Worm (Caenorhabditis elegans): Measurements from ENCODE around the gene memi-3.
"Not testable (repeated sequence)": the region's sequence is repeated elsewhere in the genome, so short reads cannot be mapped to it uniquely, and the experiment has no call there.

The memi-3 gene

DNA sequence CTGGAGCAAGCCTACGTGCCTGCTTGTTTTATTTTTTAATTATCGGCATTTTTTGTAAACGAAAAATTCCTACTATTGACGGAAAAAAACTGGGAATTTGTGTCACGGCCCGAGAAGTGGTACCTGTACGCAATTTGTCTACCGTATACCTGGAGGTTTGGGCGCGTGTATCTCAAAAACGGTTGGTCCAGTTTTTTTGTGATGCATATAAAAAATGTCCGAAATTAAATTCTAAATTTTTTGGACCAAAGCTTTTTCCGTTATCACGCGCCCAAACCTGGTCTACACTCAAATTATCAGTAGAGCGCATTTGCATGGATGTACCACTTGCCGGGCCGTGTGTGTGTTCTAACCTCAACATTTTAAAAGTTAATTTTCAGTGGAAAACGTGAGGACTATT lies 13.6 kb upstream of the memi-3 start, which contains the start of gene F22B3.5:
F22B3.5 (minus strand) TSS at position 101 of the 400 bp plus-strand sequence.
- TF ChIP-seq ref-1 (GFP tag; conservative IDR thresholded peaks at IDR 0.05); ztf-29 (GFP tag; IDR thresholded peaks at IDR 0.05); T22C8.4 (GFP tag; IDR thresholded peaks at IDR 0.05): not testable (repeated sequence)

DNA sequence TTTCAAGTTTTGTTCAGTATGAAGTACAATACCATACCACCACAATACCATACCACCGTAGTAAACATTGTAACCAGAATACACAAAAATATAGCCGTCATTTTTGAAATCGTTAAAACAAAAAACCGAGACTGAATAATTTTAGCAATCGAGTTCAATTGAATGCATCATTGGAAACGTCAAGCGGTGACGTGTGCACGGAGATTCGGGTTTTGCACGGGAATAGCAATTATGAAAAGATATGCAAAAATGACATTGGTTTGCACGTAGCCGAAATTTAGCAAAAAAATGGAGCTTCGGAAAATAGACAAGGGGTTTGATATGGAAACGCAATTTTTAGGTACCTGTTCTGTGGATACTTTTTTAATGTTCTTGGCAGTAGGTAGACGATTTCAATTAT lies 11.8 kb upstream of the memi-3 start, which contains the start of gene F22B3.10:
F22B3.10 (minus strand) TSS at position 101 of the 400 bp plus-strand sequence.
- no peak for TF ChIP-seq cog-1 (tag; optimal IDR thresholded peaks at IDR 0.05)
- no peak for TF ChIP-seq ref-1 (GFP tag; conservative IDR thresholded peaks at IDR 0.05)
- no peak for TF ChIP-seq ztf-23 (GFP tag; IDR thresholded peaks at IDR 0.05)
- TF ChIP-seq flt-1 (GFP tag; IDR thresholded peaks at IDR 0.05): no peak
- TF ChIP-seq tab-1 (GFP tag; IDR thresholded peaks at IDR 0.05): no peak
- TF ChIP-seq T22C8.4 (GFP tag; IDR thresholded peaks at IDR 0.05): no peak
- no peak for TF ChIP-seq ztf-29 (GFP tag; IDR thresholded peaks at IDR 0.05)
- TF ChIP-seq klf-2 (GFP tag; conservative IDR thresholded peaks at IDR 0.05): no peak
- TF ChIP-seq med-1 (GFP tag; optimal IDR thresholded peaks at IDR 0.05; ENCODE audit: insufficient read depth): no peak

DNA sequence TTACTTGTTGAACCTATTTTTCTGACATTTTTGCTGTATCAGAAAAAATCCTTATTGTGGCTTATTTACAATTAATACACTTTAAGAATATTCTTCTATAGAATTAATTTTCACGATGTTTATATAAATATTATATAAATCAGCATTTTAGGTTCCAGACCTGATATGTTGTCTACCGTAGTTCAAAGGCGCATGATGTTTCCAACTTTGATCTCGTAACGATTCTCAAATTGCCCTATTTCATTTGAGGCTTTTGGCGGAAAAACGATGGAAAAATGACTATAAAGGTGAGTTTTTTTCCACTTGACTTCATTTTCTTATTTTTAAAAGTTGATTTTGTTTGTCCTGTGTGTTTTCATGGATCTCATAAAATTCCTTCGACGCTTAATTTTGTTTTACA lies 6.9 kb upstream of the memi-3 start, which contains the start of gene gfat-2:
gfat-2 (plus strand) TSS at position 145 of the 400 bp plus-strand sequence.
- TF ChIP-seq ztf-23 (GFP tag; IDR thresholded peaks at IDR 0.05) (no peak), klf-2 (GFP tag; conservative IDR thresholded peaks at IDR 0.05) (no peak), ztf-29 (GFP tag; IDR thresholded peaks at IDR 0.05) (no peak), cog-1 (tag; optimal IDR thresholded peaks at IDR 0.05) (no peak)

- peak; percentile 57; the same call in 1 of the 2 replicates for TF ChIP-seq ztf-23 (GFP tag; IDR thresholded peaks at IDR 0.05)
Measured at ce11 chrIV:11406744-11407690, 3.9 kb upstream of the memi-3 start, which contains the start of the genes his-63 and his-64. Gene his-63 (minus strand): TSS chrIV:11406861. Gene his-64 (plus strand): TSS chrIV:11407116.

- TF ChIP-seq T22C8.4 (GFP tag; IDR thresholded peaks at IDR 0.05) (no peak), med-1 (GFP tag; optimal IDR thresholded peaks at IDR 0.05; ENCODE audit: insufficient read depth) (no peak), flt-1 (GFP tag; IDR thresholded peaks at IDR 0.05) (no peak), ztf-29 (GFP tag; IDR thresholded peaks at IDR 0.05) (no peak), tab-1 (GFP tag; IDR thresholded peaks at IDR 0.05) (no peak), ztf-23 (GFP tag; IDR thresholded peaks at IDR 0.05) (no peak), ref-1 (GFP tag; conservative IDR thresholded peaks at IDR 0.05) (no peak), cog-1 (tag; optimal IDR thresholded peaks at IDR 0.05) (no peak), klf-2 (GFP tag; conservative IDR thresholded peaks at IDR 0.05) (no peak)
Measured at ce11 chrIV:11401482-11401881, 1.7 kb downstream of the memi-3 start.

DNA sequence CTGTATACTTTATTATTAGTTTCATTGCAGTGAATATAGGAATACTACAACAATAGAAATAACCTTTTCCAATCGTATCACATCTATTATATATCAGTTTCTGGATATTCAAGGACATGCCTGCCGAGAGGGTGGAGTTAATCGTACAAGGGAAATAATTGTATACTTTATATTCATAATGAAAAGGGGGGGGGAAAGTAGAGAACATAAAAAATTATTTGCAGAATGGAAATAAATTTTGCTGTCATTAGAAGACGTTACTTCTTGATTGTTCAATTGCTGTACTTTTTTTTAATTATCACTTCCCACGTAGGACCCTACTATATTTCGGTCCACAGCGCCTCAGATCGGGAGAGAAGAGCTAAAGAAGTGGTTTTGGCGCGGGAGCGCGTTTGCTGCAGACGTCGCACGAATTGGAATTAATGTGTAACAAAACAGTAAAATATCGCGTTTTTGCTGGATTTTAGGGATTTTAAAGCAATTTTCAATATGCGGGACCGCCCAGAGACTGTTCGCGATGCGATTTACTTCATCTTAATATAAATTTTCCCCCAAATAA lies 4.8 kb downstream of the memi-3 start, which contains the start of gene dsl-6:
dsl-6 (minus strand) TSS at position 51 of the 559 bp plus-strand sequence.
- TF ChIP-seq flt-1, ztf-23, T22C8.4 (GFP tag; IDR thresholded peaks at IDR 0.05): not testable (repeated sequence)

- TF ChIP-seq flt-1 (GFP tag; IDR thresholded peaks at IDR 0.05) (no peak), ref-1 (GFP tag; conservative IDR thresholded peaks at IDR 0.05) (no peak), med-1 (GFP tag; optimal IDR thresholded peaks at IDR 0.05; ENCODE audit: insufficient read depth) (no peak)
Measured at ce11 chrIV:11394243-11394642, 8.9 kb downstream of the memi-3 start, which contains the start of gene tag-89. Gene tag-89 (plus strand): TSS chrIV:11394543.

DNA sequence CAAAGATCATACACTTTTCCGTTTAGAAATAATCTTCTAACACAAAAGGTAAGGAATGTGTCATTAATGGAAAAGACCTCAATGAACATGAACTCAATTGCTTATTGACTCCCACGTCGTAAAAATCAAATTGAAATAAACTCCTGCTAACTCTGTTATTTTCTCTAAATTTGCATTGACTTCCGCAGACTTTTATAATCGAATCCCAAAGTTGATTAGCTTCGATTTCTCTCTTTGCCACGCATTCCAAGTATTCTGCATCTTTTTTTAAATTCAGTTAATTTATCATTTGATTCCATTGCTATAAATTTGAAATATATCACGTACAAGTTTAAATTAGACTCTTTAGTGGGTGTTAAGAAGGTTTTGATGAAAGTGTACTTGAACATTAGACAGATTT lies 14.5 kb downstream of the memi-3 start:
- no peak for TF ChIP-seq tab-1 (GFP tag; IDR thresholded peaks at IDR 0.05)
- TF ChIP-seq ref-1 (GFP tag; conservative IDR thresholded peaks at IDR 0.05): no peak

- no peak for TF ChIP-seq ztf-23 (GFP tag; IDR thresholded peaks at IDR 0.05)
- no peak for TF ChIP-seq ref-1 (GFP tag; conservative IDR thresholded peaks at IDR 0.05)
- no peak for TF ChIP-seq cog-1 (tag; optimal IDR thresholded peaks at IDR 0.05)
- no peak for TF ChIP-seq klf-2 (GFP tag; conservative IDR thresholded peaks at IDR 0.05)
- no peak for TF ChIP-seq tab-1 (GFP tag; IDR thresholded peaks at IDR 0.05)
- TF ChIP-seq flt-1 (GFP tag; IDR thresholded peaks at IDR 0.05): no peak
- TF ChIP-seq T22C8.4 (GFP tag; IDR thresholded peaks at IDR 0.05): no peak
- no peak for TF ChIP-seq med-1 (GFP tag; optimal IDR thresholded peaks at IDR 0.05; ENCODE audit: insufficient read depth)
- TF ChIP-seq ztf-29 (GFP tag; IDR thresholded peaks at IDR 0.05): no peak
Measured at ce11 chrIV:11379254-11379653, 23.9 kb downstream of the memi-3 start, which contains the start of gene fbxb-76. Gene fbxb-76 (minus strand): TSS chrIV:11379354.

DNA sequence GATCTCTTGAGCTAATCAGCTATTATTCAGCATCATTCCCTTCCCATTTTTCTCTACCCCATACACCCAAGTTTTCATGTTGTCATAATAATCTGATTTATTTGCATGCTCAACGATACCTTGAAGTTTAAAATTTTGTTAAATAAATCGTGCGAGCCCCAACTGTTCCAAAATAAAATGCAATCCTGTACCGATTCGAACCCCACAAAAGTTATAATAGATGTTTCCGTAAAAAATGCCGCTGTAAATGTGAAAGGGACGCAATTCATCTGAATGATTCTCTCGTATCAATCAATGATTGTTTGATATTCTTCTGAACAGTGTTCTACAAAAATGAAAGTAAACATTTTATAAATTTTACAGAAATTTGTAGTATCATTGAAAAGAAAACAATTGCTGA lies 25.7 kb downstream of the memi-3 start:
- TF ChIP-seq med-1 (GFP tag; optimal IDR thresholded peaks at IDR 0.05; ENCODE audit: insufficient read depth) (no peak), klf-2 (GFP tag; conservative IDR thresholded peaks at IDR 0.05) (no peak), ztf-29 (GFP tag; IDR thresholded peaks at IDR 0.05) (no peak), ref-1 (GFP tag; conservative IDR thresholded peaks at IDR 0.05) (no peak), ztf-23 (GFP tag; IDR thresholded peaks at IDR 0.05) (no peak), flt-1 (GFP tag; IDR thresholded peaks at IDR 0.05) (no peak), cog-1 (tag; optimal IDR thresholded peaks at IDR 0.05) (no peak)

Measured in whole organism, midembryonic.